Worm (Caenorhabditis elegans) whole organism, early embryonic: ENCODE data around the gene str-2.

Source experiments
- B0310.2 ChIP-seq: sonication (generic microtip); optimal IDR thresholded peaks from 2 replicates; lab custom pipeline; 2016; ENCODE audit warnings: mild to moderate bottlenecking, missing genetic modification characterization, missing compliant biosample characterization
- F13C5.2 ChIP-seq: sonication (generic microtip); optimal IDR thresholded peaks from 2 replicates; lab custom pipeline; 2017; ENCODE audit warnings: mild to moderate bottlenecking, missing genetic modification characterization, inconsistent platforms, missing compliant biosample characterization
- aly-1 ChIP-seq: sonication (generic microtip); optimal IDR thresholded peaks from 2 replicates; lab custom pipeline; 2016; ENCODE audit warnings: missing genetic modification characterization, missing compliant biosample characterization
- ama-1 ChIP-seq: fragments of 150-350 bp; optimal IDR thresholded peaks from 2 replicates; lab custom pipeline; 2014
- ceh-13 ChIP-seq: fragments of 200-800 bp; sonication (Bioruptor generic); optimal IDR thresholded peaks from 2 replicates; lab custom pipeline; 2018; ENCODE audit warnings: mild to moderate bottlenecking, missing genetic modification characterization, missing compliant biosample characterization
- ceh-36 ChIP-seq: sonication (generic microtip); optimal IDR thresholded peaks from 2 replicates; lab custom pipeline; 2016; ENCODE audit warnings: missing genetic modification characterization, inconsistent platforms, missing compliant biosample characterization
- ets-7 ChIP-seq: sonication (generic microtip); optimal IDR thresholded peaks from 2 replicates; lab custom pipeline; 2016; ENCODE audit warnings: missing genotype, missing genetic modification characterization, missing compliant biosample characterization
- flt-1 ChIP-seq: fragments of 200-800 bp; sonication (Bioruptor generic); IDR thresholded peaks from 2 replicates; pipeline ENCODE4 v1.3.6; 2022; ENCODE audit warnings: missing genetic modification characterization, missing compliant biosample characterization
- hmbx-1 ChIP-seq: sonication (generic microtip); optimal IDR thresholded peaks from 2 replicates; lab custom pipeline; 2016; ENCODE audit warnings: mild to moderate bottlenecking, missing genetic modification characterization, missing compliant biosample characterization
- hmg-4 ChIP-seq: fragments of 200-800 bp; sonication (Bioruptor generic); optimal IDR thresholded peaks from 2 replicates; lab custom pipeline; 2018; ENCODE audit warnings: mild to moderate bottlenecking, missing genetic modification characterization, missing compliant biosample characterization
- hnd-1 ChIP-seq: sonication (generic microtip); optimal IDR thresholded peaks from 2 replicates; lab custom pipeline; 2016; ENCODE audit warnings: missing genetic modification characterization, missing compliant biosample characterization
- pes-1 ChIP-seq: fragments of 200-800 bp; sonication (Bioruptor generic); IDR thresholded peaks from 2 replicates; pipeline ENCODE4 v1.3.6; 2022; ENCODE audit warnings: missing genetic modification reagents, missing genetic modification characterization, missing compliant biosample characterization
- scrt-1 ChIP-seq: fragments of 200-800 bp; sonication (Bioruptor generic); IDR thresholded peaks from 2 replicates; pipeline ENCODE4 v1.3.6; 2022; ENCODE audit warnings: missing genetic modification characterization, missing compliant biosample characterization
- sea-1 ChIP-seq: fragments of 200-800 bp; sonication (Bioruptor generic); conservative IDR thresholded peaks from 2 replicates; pipeline ENCODE4 v1.3.6; 2022; ENCODE audit warnings: missing genetic modification characterization, missing compliant biosample characterization
- tbx-11 ChIP-seq: fragments of 200-800 bp; sonication (Bioruptor generic); IDR thresholded peaks from 2 replicates; pipeline ENCODE4 v1.3.6; 2022; ENCODE audit warnings: missing genetic modification characterization, missing compliant biosample characterization
- tbx-37 ChIP-seq: fragments of 200-800 bp; sonication (Bioruptor generic); conservative IDR thresholded peaks from 2 replicates; pipeline ENCODE4 v1.3.6; 2022; ENCODE audit warnings: missing genetic modification reagents, missing genetic modification characterization, missing compliant biosample characterization
- tra-4 ChIP-seq: sonication (generic microtip); optimal IDR thresholded peaks from 2 replicates; lab custom pipeline; 2017; ENCODE audit warnings: missing genetic modification characterization, missing compliant biosample characterization

The str-2 gene

ce11 chrV:9812216-9812615 lies 11.8 kb downstream of the str-2 start:
- TF ChIP-seq ets-7 (tag; lab: Kevin White, UChicago) = no peak
- no peak for TF ChIP-seq ama-1 (lab: Kevin White, UChicago)
- no peak for TF ChIP-seq scrt-1 (GFP tag; lab: Robert Waterston, UW)
- no peak for TF ChIP-seq flt-1 (GFP tag; lab: Robert Waterston, UW)
- TF ChIP-seq sea-1 (GFP tag; lab: Robert Waterston, UW) = no peak
- TF ChIP-seq ceh-36 (tag; lab: Kevin White, UChicago) = no peak
- no peak for TF ChIP-seq hmg-4 (GFP tag; lab: Kevin White, UChicago)
- TF ChIP-seq tra-4 = no peak

- TF ChIP-seq aly-1 (tag; lab: Kevin White, UChicago) = no peak
- TF ChIP-seq hmbx-1 (tag; lab: Kevin White, UChicago) = no peak
- no peak for TF ChIP-seq tbx-11 (GFP tag; lab: Robert Waterston, UW)
- TF ChIP-seq tra-4 = no peak
Measured at ce11 chrV:9811154-9811553, 12.9 kb downstream of the str-2 start, which contains the start of gene sru-29. Gene sru-29, plus strand, starts transcription at chrV:9811454.

ce11 chrV:9805161-9805560 lies 18.9 kb downstream of the str-2 start, which contains the start of gene sru-37:
Gene sru-37, plus strand, starts transcription at chrV:9805461.
- no peak for TF ChIP-seq hnd-1 (tag; lab: Kevin White, UChicago)
- no peak for TF ChIP-seq tbx-11 (GFP tag; lab: Robert Waterston, UW)
- TF ChIP-seq sea-1 (GFP tag; lab: Robert Waterston, UW) = no peak
- no peak for TF ChIP-seq B0310.2 (tag; lab: Kevin White, UChicago)
- no peak for TF ChIP-seq ceh-13
- no peak for TF ChIP-seq scrt-1 (GFP tag; lab: Robert Waterston, UW)
- TF ChIP-seq F13C5.2 = no peak
- TF ChIP-seq tbx-37 (GFP tag; lab: Robert Waterston, UW) = no peak
- no peak for TF ChIP-seq pes-1
- TF ChIP-seq hmg-4 (GFP tag; lab: Kevin White, UChicago) = no peak
- no peak for TF ChIP-seq hmbx-1 (tag; lab: Kevin White, UChicago)
- TF ChIP-seq ama-1 (lab: Kevin White, UChicago) = no peak
- no peak for TF ChIP-seq flt-1 (GFP tag; lab: Robert Waterston, UW)
- no peak for TF ChIP-seq tra-4
- TF ChIP-seq ets-7 (tag; lab: Kevin White, UChicago) = no peak

ce11 chrV:9803176-9803575 lies 20.9 kb downstream of the str-2 start, which contains the start of gene sru-39:
Gene sru-39, plus strand, starts transcription at chrV:9803476.
- no peak for TF ChIP-seq F13C5.2
- no peak for TF ChIP-seq B0310.2 (tag; lab: Kevin White, UChicago)
- TF ChIP-seq ceh-36 (tag; lab: Kevin White, UChicago) = no peak
- TF ChIP-seq sea-1 (GFP tag; lab: Robert Waterston, UW) = no peak

- TF ChIP-seq ama-1 (lab: Kevin White, UChicago) (no peak), sea-1 (GFP tag; lab: Robert Waterston, UW) (no peak), hmbx-1 (tag; lab: Kevin White, UChicago) (no peak), scrt-1 (GFP tag; lab: Robert Waterston, UW) (no peak), B0310.2 (tag; lab: Kevin White, UChicago) (no peak), ceh-36 (tag; lab: Kevin White, UChicago) (no peak), hmg-4 (GFP tag; lab: Kevin White, UChicago) (no peak), hnd-1 (tag; lab: Kevin White, UChicago) (no peak), F13C5.2 (no peak), aly-1 (tag; lab: Kevin White, UChicago) (no peak), ceh-13 (no peak), pes-1 (no peak), tra-4 (no peak), tbx-11 (GFP tag; lab: Robert Waterston, UW) (no peak), ets-7 (tag; lab: Kevin White, UChicago) (no peak), tbx-37 (GFP tag; lab: Robert Waterston, UW) (no peak)
Measured at ce11 chrV:9801965-9802364, 22.1 kb downstream of the str-2 start, which contains the start of gene F46B6.10. Gene F46B6.10, minus strand, starts transcription at chrV:9802065.

- TF ChIP-seq ceh-36 (tag; lab: Kevin White, UChicago) (no peak), F13C5.2 (no peak), aly-1 (tag; lab: Kevin White, UChicago) (no peak), scrt-1 (GFP tag; lab: Robert Waterston, UW) (no peak), pes-1 (no peak), sea-1 (GFP tag; lab: Robert Waterston, UW) (no peak), flt-1 (GFP tag; lab: Robert Waterston, UW) (no peak), ama-1 (lab: Kevin White, UChicago) (no peak), hmg-4 (GFP tag; lab: Kevin White, UChicago) (no peak)
Measured at ce11 chrV:9799076-9799475, 25.0 kb downstream of the str-2 start, which contains the start of gene F46B6.13. Gene F46B6.13, minus strand, starts transcription at chrV:9799176.

- TF ChIP-seq ceh-36 (tag; lab: Kevin White, UChicago) (no peak), hmbx-1 (tag; lab: Kevin White, UChicago) (no peak), scrt-1 (GFP tag; lab: Robert Waterston, UW) (no peak), ets-7 (tag; lab: Kevin White, UChicago) (no peak), aly-1 (tag; lab: Kevin White, UChicago) (no peak), sea-1 (GFP tag; lab: Robert Waterston, UW) (no peak)
Measured at ce11 chrV:9798212-9798611, 25.8 kb downstream of the str-2 start.

ce11 chrV:9796562-9796961 lies 27.5 kb downstream of the str-2 start, which contains the start of gene F46B6.9:
Gene F46B6.9, plus strand, starts transcription at chrV:9796862.
- TF ChIP-seq tbx-11 (GFP tag; lab: Robert Waterston, UW) (no peak), B0310.2 (tag; lab: Kevin White, UChicago) (no peak), ceh-13 (no peak), flt-1 (GFP tag; lab: Robert Waterston, UW) (no peak), F13C5.2 (no peak), tbx-37 (GFP tag; lab: Robert Waterston, UW) (no peak), tra-4 (no peak), hmg-4 (GFP tag; lab: Kevin White, UChicago) (no peak), ama-1 (lab: Kevin White, UChicago) (no peak), scrt-1 (GFP tag; lab: Robert Waterston, UW) (no peak)
